Fruit fly (Drosophila melanogaster): ENCODE data around the gene Hsp60D.

The Hsp60D gene

DNA sequence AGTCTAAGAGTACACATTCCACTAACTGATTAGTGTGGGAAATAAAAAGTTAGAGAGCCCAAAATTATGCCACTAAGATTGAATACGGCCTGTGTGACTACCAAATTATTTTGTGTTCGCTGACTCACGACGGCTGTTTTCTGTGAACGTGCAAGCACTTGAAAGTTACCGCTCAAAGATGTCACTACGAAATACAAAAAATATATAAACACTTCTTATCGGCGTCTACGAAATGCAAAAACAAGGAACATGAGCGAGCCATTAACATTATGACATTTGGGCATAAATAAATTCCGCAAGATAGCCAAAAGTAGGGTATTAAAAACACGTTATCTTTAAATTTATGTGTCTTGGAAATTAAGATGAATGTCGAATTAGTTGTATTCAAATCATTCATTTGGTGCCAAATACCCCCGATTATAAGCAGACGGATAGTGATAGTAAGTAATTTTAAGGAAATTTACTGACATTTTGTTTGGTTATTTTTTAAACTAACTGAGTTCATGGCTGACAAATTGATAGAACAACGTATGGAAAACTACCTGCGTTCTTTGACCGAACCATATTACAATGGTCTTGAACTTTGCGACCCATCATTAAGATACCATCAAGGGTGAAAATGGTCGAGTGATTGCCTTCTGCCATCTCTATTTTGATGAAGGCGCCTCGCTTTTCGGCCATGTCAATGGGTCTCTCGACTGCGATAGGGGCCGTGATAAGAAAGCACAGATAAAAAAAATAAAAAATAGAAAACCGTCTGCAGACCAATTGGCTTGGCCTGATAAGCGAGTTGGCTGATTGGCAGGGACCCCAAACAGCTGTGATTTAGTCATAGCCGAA lies 14.3 kb downstream of the Hsp60D start, which contains the start of gene Tehao:
Gene Tehao, plus strand, starts transcription at position 828 of the 840 bp plus-strand sequence.
- TF ChIP-seq OdsH (GFP tag; optimal IDR thresholded peaks at IDR 0.05) (peak; percentile 7), fru (GFP tag; optimal IDR thresholded peaks at IDR 0.05) (peak; percentile 28), Sp1 (GFP tag; optimal IDR thresholded peaks at IDR 0.05) (no peak), Dif (GFP tag; optimal IDR thresholded peaks at IDR 0.05; ENCODE audit: partially characterized antibody) (no peak), CrebA (GFP tag; optimal IDR thresholded peaks at IDR 0.05; ENCODE audit: borderline replicate concordance) (peak; percentile 52), foxo (GFP tag; optimal IDR thresholded peaks at IDR 0.05) (peak in 1 of 2 experiments; percentile 13), Mio (GFP tag; optimal IDR thresholded peaks at IDR 0.05) (no peak), h (GFP tag; optimal IDR thresholded peaks at IDR 0.05) (peak; percentile 21), GATAd (GFP tag; optimal IDR thresholded peaks at IDR 0.05) (no peak), dsf (GFP tag; optimal IDR thresholded peaks at IDR 0.05; ENCODE audit: borderline replicate concordance) (no peak)

DNA sequence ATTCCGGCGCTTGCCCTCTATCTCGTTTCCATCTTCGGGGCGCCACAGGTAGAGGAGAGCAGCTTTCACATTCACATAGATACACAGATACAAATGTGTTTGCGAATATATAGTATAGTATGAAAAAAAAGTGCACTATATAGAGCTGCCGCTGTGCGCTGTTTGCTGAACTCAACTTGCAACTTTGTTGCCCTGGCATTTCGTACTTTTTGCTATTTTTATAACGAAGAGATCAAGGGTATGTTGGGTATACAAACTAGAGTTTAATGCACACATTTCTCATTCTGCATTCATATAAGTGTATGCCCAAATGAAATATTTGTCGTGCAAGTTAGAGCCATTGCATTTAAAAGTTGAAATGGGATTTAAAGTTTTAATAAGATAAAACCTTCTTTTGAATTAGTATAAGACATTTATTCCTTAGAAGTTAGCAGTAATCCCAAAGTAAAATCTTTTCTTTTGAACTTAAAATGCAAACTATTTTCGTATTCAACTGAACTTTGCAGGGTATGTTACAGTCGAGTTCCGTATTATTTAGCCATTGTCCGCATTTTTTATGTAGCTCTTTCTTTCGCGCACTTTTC lies 18.3 kb downstream of the Hsp60D start:
- TF ChIP-seq Hr83 (GFP tag; optimal IDR thresholded peaks at IDR 0.05; ENCODE audit: poor library complexity, severe bottlenecking), result no peak

DNA sequence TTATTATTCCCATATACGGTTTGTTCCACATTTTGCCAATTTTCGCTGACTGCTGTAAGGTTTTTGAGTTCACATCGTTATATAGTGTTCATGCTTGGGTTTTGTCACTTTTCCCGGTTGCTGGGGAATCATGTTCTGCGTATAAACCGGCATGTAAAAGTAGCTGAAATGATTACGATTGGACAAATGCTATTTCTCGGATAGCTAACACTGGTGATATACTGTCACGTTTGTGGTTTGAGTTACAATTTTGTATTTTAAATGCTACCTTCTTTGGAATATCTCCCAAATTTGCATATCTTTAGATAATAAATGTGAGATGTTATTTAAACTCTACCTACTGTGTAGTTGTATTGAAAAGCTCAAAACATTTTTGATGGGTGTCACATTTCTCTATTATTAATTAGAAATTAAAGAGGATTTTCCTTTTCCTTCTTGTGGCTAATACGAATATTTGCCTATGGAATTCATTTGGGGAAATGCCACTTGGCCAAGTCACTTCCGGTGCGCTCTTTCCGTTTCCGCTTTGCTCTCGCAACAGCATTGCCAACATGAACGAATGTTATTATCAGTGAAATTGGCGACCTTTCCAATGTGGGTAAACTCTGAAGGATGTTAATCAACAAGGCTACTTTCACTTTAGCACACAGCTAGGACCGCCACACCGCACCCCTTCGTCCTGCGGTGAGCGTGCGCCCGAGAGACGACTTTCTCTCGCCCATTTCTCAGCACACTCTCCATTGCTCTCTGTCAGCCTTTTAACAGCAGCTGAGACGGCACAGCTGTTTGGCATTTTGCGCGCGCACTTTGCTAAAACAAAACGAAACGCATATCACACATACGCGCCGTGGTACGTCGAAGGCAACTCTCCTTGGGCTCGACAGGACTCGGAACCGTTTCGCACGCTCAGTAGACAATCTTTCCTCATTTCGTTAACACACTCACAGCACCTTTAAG lies 34.5 kb downstream of the Hsp60D start, which contains the start of the genes CG16956, CG42784 and CG43850:
Gene CG16956, minus strand, starts transcription at position 51 of the 957 bp plus-strand sequence.
Gene CG42784, plus strand, starts transcription at position 907 of the 957 bp plus-strand sequence.
Gene CG43850, plus strand, starts transcription at position 907 of the 957 bp plus-strand sequence.
- TF ChIP-seq dsf (GFP tag; optimal IDR thresholded peaks at IDR 0.05; ENCODE audit: borderline replicate concordance) (no peak), CG9705 (GFP tag; optimal IDR thresholded peaks at IDR 0.05) (no peak), Vsx2 (GFP tag; optimal IDR thresholded peaks at IDR 0.05; ENCODE audit: partially characterized antibody) (peak; percentile 7), Sp1 (GFP tag; optimal IDR thresholded peaks at IDR 0.05) (no peak), woc (GFP tag; optimal IDR thresholded peaks at IDR 0.05) (no peak), brk (GFP tag; optimal IDR thresholded peaks at IDR 0.05) (no peak), jim (GFP tag; optimal IDR thresholded peaks at IDR 0.05) (no peak)

DNA sequence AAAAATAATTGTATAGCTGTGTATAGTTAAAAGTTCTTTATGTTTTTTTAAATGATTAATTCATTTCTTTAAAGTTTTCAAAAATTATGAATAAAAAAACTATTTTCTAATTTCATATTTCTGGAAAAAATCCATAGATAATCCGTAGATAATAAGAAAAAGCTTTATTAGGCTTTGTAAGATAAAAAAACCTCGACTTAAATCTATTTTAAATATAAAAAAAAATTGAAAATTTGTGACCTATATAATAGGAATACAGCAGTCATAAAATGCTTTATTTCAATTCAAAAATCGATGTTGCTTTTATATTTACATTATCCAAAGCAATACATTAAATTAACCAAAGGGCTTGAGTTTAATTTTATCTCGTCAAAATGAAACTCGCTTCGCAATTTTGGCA lies 37.1 kb downstream of the Hsp60D start, which contains the start of gene Flad2:
Gene Flad2, plus strand, starts transcription at position 301 of the 400 bp plus-strand sequence.
- TF ChIP-seq fru (GFP tag; optimal IDR thresholded peaks at IDR 0.05) (no peak), ey (GFP tag; optimal IDR thresholded peaks at IDR 0.05) (no peak), Mio (GFP tag; optimal IDR thresholded peaks at IDR 0.05) (no peak), Rel (GFP tag; optimal IDR thresholded peaks at IDR 0.05) (no peak), Rel (tag; optimal IDR thresholded peaks at IDR 0.05) (no peak), rgr (GFP tag; optimal IDR thresholded peaks at IDR 0.05) (no peak), foxo (GFP tag; optimal IDR thresholded peaks at IDR 0.05) (no peak), pan (optimal IDR thresholded peaks at IDR 0.05) (no peak), dmrt93B (GFP tag; optimal IDR thresholded peaks at IDR 0.05) (no peak), OdsH (GFP tag; optimal IDR thresholded peaks at IDR 0.05) (no peak), dl (GFP tag; optimal IDR thresholded peaks at IDR 0.05; ENCODE audit: insufficient read depth in 1 of 2, partially characterized antibody in 2 of 2) (no peak), lola (GFP tag; optimal IDR thresholded peaks at IDR 0.05) (no peak), Jra (GFP tag; optimal IDR thresholded peaks at IDR 0.05) (no peak), sv (GFP tag; optimal IDR thresholded peaks at IDR 0.05) (no peak), brk (GFP tag; optimal IDR thresholded peaks at IDR 0.05) (no peak)

DNA sequence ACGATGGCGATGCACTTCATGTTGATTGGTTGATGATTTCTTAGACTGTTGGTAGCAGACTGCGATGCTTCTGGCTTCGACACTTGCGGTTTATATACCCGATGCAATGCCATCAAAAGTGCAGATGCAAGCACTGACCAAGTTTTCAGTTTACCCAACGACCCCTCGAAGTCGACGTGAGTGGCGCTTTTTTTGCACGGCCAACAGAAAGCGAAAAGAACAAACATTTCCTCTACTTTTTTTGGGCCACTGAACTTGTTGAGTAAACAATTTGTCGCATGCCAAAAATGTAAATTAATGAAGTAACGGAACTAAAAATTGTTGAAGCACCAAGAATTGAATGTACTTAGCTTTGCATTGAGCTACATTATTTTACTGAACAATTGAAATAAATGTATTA lies 37.7 kb downstream of the Hsp60D start, which contains the start of gene Vm34Ca:
Gene Vm34Ca, minus strand, starts transcription at position 66 of the 400 bp plus-strand sequence.
- no peak for TF ChIP-seq br (GFP tag; optimal IDR thresholded peaks at IDR 0.05)
